Fruit fly (Drosophila melanogaster): ENCODE measurements around the gene syd.

Gene syd

DNA sequence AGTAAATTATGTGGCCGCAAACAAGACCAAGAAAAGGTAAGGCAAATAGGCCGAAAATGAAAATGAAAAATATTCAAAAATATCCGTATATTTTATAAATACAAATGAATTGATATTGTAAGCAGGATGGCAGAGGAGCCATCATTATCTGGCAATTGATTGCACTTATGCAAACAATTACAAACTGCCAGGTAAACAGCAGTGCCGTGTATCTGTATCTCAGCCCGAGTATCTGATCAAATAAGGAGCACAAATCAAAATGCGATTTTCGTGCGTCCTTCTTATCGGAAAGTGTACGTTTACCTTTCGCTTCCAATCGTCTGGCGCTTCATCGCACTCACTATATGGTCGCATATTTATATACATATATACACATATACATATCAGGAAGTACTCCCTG, 7.1 kb upstream of the syd start:
- no peak for TF ChIP-seq CG33017 (tag; optimal IDR thresholded peaks at IDR 0.05)
- no peak for TF ChIP-seq Mnt (GFP tag; optimal IDR thresholded peaks at IDR 0.05)
- TF ChIP-seq CG14711 (tag; optimal IDR thresholded peaks at IDR 0.05), result no peak

DNA sequence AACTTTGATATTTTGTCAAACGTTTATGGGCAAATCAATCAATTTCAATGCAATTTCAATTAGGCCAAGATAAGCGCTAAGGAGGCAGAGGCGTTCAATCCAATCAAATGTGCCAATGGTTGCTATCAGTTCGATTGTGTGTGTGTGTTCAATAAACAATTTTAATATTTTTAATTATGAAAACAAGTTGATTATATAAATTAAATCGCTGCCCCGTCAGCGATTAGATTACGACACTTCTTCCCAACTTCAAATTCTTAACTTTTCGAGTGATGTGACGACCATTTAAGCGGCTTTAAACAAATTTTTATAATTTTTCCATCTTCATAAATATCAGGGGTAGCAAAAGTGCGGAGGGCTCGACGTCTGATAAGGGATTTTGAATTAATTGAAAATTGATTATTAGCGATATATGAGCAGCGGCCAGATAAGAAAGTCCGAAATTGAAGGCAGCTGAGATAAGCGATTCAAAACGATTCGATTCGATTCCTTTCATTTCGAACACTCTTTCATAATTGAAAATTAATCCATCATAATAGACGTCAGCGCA, 6.6 kb upstream of the syd start:
- TF ChIP-seq CG11617 (GFP tag; optimal IDR thresholded peaks at IDR 0.05) (no peak), CG7045 (GFP tag; optimal IDR thresholded peaks at IDR 0.05) (peak; percentile 19), CG14711 (tag; optimal IDR thresholded peaks at IDR 0.05) (no peak), CG7101 (tag; optimal IDR thresholded peaks at IDR 0.05) (no peak), cnc (optimal IDR thresholded peaks at IDR 0.05) (no peak), kay (GFP tag; ENCODE audit: borderline replicate concordance) (peak; percentile 27), CG12768 (GFP tag; optimal IDR thresholded peaks at IDR 0.05) (no peak), Mnt (GFP tag; optimal IDR thresholded peaks at IDR 0.05) (no peak), toe (GFP tag; optimal IDR thresholded peaks at IDR 0.05) (no peak), CG5204 (GFP tag; optimal IDR thresholded peaks at IDR 0.05) (no peak), Clk (GFP tag; optimal IDR thresholded peaks at IDR 0.05) (no peak)

DNA sequence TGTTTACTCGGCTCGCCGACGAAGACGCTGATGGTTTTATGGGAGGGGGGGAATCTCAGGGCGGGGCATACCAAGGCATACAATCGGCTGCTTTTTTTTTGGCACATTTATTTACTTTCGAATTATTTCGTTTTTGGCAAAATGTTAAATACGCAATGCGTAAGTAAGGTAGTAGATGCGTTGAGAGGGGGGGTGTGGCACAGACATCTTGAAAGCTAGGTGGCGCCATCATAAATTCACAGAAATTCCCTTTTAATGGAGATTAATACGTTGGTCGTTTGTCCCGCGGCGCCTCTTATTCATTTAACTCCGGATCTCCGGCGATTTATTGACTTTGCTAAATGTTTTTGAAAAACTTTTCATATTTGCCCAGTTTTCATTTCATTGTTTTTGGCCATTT, 5.6 kb upstream of the syd start:
- no peak for TF ChIP-seq cnc (optimal IDR thresholded peaks at IDR 0.05)
- no peak for TF ChIP-seq tj (GFP tag; optimal IDR thresholded peaks at IDR 0.05)

DNA sequence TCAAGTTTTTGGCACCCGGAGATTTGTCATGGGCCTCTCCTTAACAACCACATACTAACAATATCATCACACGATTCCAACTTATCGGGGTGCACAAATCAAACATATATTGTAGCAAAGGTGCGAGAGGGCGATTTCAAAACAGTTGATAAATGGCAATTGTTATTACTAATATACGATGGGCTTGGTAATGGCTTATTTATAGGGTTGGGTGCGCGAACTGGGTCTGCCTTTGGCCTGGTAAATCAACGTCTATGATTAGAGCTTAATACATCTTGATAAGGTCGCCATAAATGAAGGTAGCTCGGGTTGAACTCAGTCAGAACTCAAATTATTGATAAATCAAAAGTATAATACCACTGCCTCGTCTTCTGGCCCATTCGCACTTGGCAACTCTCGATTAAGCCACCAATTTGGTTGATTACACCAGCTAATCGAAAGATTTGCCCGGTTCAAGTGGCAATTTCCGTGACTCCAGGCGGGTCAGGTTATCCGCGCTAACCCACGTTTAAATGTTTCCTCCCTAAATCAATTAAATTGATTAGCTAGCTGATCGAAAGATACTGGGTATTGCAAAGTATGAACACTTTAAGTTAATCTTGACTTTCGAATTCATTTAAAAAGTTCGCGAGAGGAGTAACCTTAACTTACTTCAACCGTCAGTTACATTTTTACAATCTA, 4.8 kb upstream of the syd start:
- TF ChIP-seq cnc (optimal IDR thresholded peaks at IDR 0.05), result no peak
- no peak for TF ChIP-seq Clk (GFP tag; optimal IDR thresholded peaks at IDR 0.05)
- no peak for TF ChIP-seq CG7045 (GFP tag; optimal IDR thresholded peaks at IDR 0.05)
- TF ChIP-seq ovo (GFP tag; optimal IDR thresholded peaks at IDR 0.05), result no peak

DNA sequence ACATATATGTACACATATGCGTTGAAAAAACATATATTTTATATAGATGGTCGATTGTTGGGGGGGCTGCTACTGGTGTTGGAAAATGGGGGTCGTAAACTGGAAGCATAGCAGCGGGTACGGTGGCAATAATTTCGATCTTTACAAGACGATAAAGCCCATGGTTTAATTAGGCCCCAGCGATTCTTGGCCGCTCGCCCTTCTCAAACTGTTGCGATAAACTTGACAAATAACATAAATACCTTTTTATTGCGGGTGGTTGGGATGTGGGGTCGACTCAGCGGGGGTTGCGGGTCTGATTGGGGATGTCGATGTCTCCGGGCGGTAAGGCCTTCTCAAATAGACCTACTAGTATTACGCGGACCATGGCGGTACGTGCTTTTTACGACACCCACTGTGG, 2.7 kb upstream of the syd start:
- TF ChIP-seq CG5204 (GFP tag; optimal IDR thresholded peaks at IDR 0.05), result no peak
- no peak for TF ChIP-seq CG11617 (GFP tag; optimal IDR thresholded peaks at IDR 0.05)
- TF ChIP-seq tj (GFP tag; optimal IDR thresholded peaks at IDR 0.05), result no peak
- TF ChIP-seq CG7045 (GFP tag; optimal IDR thresholded peaks at IDR 0.05), result no peak
- no peak for TF ChIP-seq toe (GFP tag; optimal IDR thresholded peaks at IDR 0.05)
- TF ChIP-seq CG14711 (tag; optimal IDR thresholded peaks at IDR 0.05), result no peak
- no peak for TF ChIP-seq Crg-1 (GFP tag; optimal IDR thresholded peaks at IDR 0.05)
- TF ChIP-seq Clk (GFP tag; optimal IDR thresholded peaks at IDR 0.05), result no peak

DNA sequence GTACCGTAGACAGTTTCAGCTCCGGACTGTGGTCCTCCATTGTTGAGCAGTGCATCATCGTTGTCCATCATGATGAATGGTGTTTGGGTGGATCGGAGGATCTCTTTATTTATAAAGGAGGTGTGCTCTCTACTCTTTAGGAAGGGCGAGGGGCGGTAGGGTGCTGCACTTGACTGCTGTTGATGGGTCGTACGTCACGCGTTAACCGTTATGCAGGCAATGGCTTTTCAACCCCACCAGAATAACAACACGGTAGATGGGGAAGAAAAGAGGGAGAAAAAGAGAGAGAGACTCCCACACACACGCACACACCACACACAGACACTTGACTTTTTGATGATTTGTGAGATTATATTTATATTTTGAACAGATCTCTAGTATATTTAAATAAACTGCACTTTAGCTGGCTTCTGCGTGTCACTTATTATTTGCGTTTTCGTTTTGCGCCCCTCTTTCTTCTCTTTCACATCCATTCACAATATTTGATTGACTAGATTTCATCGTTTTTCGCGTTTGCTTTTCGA, 449 bp downstream of the syd start:
- peak; percentile 93 for TF ChIP-seq ovo (GFP tag; optimal IDR thresholded peaks at IDR 0.05)
- no peak for TF ChIP-seq toe (GFP tag; optimal IDR thresholded peaks at IDR 0.05)
- TF ChIP-seq bab1 (GFP tag; optimal IDR thresholded peaks at IDR 0.05), result no peak
- TF ChIP-seq pad (GFP tag; optimal IDR thresholded peaks at IDR 0.05), result peak; percentile 46
- no peak for TF ChIP-seq kay (GFP tag; ENCODE audit: borderline replicate concordance)
- TF ChIP-seq CG7101 (tag; optimal IDR thresholded peaks at IDR 0.05), result no peak
- TF ChIP-seq Clk (GFP tag; optimal IDR thresholded peaks at IDR 0.05), result no peak
- TF ChIP-seq cnc (optimal IDR thresholded peaks at IDR 0.05), result no peak
- TF ChIP-seq Hr96 (GFP tag; optimal IDR thresholded peaks at IDR 0.05), result no peak
- TF ChIP-seq CG5204 (GFP tag; optimal IDR thresholded peaks at IDR 0.05), result no peak
- no peak for TF ChIP-seq tj (GFP tag; optimal IDR thresholded peaks at IDR 0.05)
- TF ChIP-seq Crg-1 (GFP tag; optimal IDR thresholded peaks at IDR 0.05), result no peak
- TF ChIP-seq CG12768 (GFP tag; optimal IDR thresholded peaks at IDR 0.05), result no peak
- no peak for TF ChIP-seq CG1620 (GFP tag; optimal IDR thresholded peaks at IDR 0.05)
- no peak for TF ChIP-seq CG33017 (tag; optimal IDR thresholded peaks at IDR 0.05)

DNA sequence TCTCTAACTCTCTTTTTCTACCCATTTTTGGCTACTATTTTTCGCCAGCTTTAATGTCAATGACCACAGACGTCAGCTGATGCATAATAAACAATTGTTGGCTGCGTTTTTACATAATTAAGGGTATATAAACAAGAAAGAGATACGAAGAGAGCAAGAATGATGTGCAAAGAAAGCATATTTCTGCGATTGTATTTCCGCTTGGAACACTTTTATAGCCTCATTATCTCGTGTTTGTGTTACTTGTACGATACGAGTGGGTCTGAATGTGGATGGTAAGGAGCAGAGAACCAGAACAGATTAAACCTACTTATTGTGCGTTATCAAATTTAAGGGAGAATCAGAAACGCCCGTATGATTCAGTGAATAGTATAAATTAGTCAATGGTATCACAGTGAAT, 1.1 kb downstream of the syd start:
- TF ChIP-seq Hr96 (GFP tag; optimal IDR thresholded peaks at IDR 0.05), result no peak
- no peak for TF ChIP-seq CG11617 (GFP tag; optimal IDR thresholded peaks at IDR 0.05)

DNA sequence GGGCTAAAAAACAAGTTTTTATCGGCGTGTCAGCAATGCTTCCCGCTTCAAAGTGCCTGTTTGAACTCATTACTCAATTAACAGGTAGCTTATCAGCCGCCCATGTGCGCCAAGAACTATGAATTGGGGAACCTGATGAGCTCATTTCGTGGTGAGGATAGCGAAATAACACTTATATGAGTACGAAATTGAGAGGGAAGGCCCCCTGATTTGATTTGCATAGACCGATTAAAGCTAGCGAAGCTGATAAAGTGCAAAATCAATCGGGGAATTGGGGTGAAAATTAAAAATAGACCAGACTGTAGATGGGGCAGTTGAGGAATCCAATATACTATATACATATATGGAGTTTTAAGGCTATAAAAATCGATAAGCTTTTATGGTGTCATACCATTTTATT, 1.7 kb downstream of the syd start:
- TF ChIP-seq Hr96 (GFP tag; optimal IDR thresholded peaks at IDR 0.05), result no peak
- peak; percentile 47 for TF ChIP-seq kay (GFP tag; ENCODE audit: borderline replicate concordance)
- TF ChIP-seq CG12768 (GFP tag; optimal IDR thresholded peaks at IDR 0.05), result no peak
- peak; percentile 32 for TF ChIP-seq Mnt (GFP tag; optimal IDR thresholded peaks at IDR 0.05)
- TF ChIP-seq tj (GFP tag; optimal IDR thresholded peaks at IDR 0.05), result no peak

All from whole organism, adult.